Worm (Caenorhabditis elegans) whole organism, L1 larva: Measurements from ENCODE around the gene bath-39.

Experiments
- elt-2 ChIP-seq: sonication (generic microtip); optimal IDR thresholded peaks from 2 replicates; lab custom pipeline; 2016; ENCODE audit warnings: missing genetic modification characterization, mild to moderate bottlenecking, inconsistent platforms, missing compliant biosample characterization, missing genetic modification reagents
- mab-9 ChIP-seq: fragments of 200-800 bp; sonication (Bioruptor generic); IDR thresholded peaks from 2 replicates; pipeline ENCODE4 v1.3.6; 2022; ENCODE audit warnings: missing genetic modification reagents, missing genetic modification characterization, missing compliant biosample characterization
- nhr-11 ChIP-seq: fragments of 150-350 bp; optimal IDR thresholded peaks from 2 replicates; lab custom pipeline; 2014; ENCODE audit warnings: missing biosample characterization, missing genetic modification characterization
- nhr-71 ChIP-seq: sonication (generic microtip); optimal IDR thresholded peaks from 2 replicates; lab custom pipeline; 2016; ENCODE audit warnings: mild to moderate bottlenecking, missing genetic modification characterization, moderate library complexity, missing compliant biosample characterization
- ztf-11 ChIP-seq, 2 experiments: sonication (generic microtip); optimal IDR thresholded peaks; 2 replicates each; lab custom pipeline; 2016 to 2017; ENCODE audit warnings: missing genetic modification characterization in 2 of 2, missing biosample characterization in 1 of 2, missing compliant biosample characterization in 1 of 2

ce11 chrV:13497322-13497847 lies 38.1 kb downstream of the bath-39 start, which contains the start of the genes eea-1 and gut-2:
- no peak for TF ChIP-seq nhr-11
- no peak for TF ChIP-seq ztf-11 (tag; optimal IDR thresholded peaks at IDR 0.05; lab: Kevin White, UChicago)
- peak; percentile 80 for TF ChIP-seq nhr-71 (tag; lab: Kevin White, UChicago)
- TF ChIP-seq mab-9 (GFP tag; lab: Robert Waterston, UW), result no peak
- no peak for TF ChIP-seq elt-2 (tag; lab: Kevin White, UChicago)
